Fruit fly (Drosophila melanogaster) whole organism, embryonic: Measurements from ENCODE around the gene Atg5.

Source experiments
- ATbp ChIP-seq: fragments of 200-800 bp; sonication (Bioruptor generic); optimal IDR thresholded peaks from 2 replicates; lab custom pipeline; 2017; ENCODE audit warnings: missing biosample characterization, mild to moderate bottlenecking, missing genetic modification characterization, missing genetic modification reagents
- Blimp-1 ChIP-seq: fragments of 200-800 bp; sonication (Bioruptor generic); optimal IDR thresholded peaks from 3 replicates; lab custom pipeline; 2018; ENCODE audit warnings: missing biosample characterization, missing genetic modification characterization, mild to moderate bottlenecking, moderate library complexity, missing genetic modification reagents
- CG10321 ChIP-seq: fragments of 200-800 bp; sonication (Bioruptor generic); IDR thresholded peaks from 2 replicates; pipeline ENCODE4 v1.3.6; 2022; ENCODE audit warnings: missing biosample characterization, missing genetic modification characterization
- CG10979 ChIP-seq: fragments of 200-800 bp; sonication (Bioruptor generic); optimal IDR thresholded peaks from 2 replicates; lab custom pipeline; 2018; ENCODE audit warnings: missing biosample characterization, mild to moderate bottlenecking, missing genetic modification characterization, moderate library complexity
- CG11085 ChIP-seq: fragments of 200-800 bp; sonication (Bioruptor generic); IDR thresholded peaks from 2 replicates; pipeline ENCODE4 v1.3.6; 2022; ENCODE audit warnings: missing biosample characterization, missing genetic modification characterization
- CG11093 ChIP-seq: fragments of 200-800 bp; sonication (Bioruptor generic); IDR thresholded peaks from 3 replicates; pipeline ENCODE4 v1.3.6; 2022; ENCODE audit warnings: missing biosample characterization, missing genetic modification characterization
- CG11560 ChIP-seq: fragments of 200-800 bp; sonication (Bioruptor generic); IDR thresholded peaks from 3 replicates; pipeline ENCODE4 v1.3.6; 2022; ENCODE audit warnings: missing biosample characterization, missing genetic modification characterization
- CG15269 ChIP-seq: fragments of 200-800 bp; sonication (Bioruptor generic); optimal IDR thresholded peaks from 2 replicates; lab custom pipeline; 2018; ENCODE audit warnings: missing biosample characterization, mild to moderate bottlenecking, missing genetic modification characterization, moderate library complexity
- CG15479 ChIP-seq: fragments of 200-800 bp; sonication (Bioruptor generic); optimal IDR thresholded peaks from 3 replicates; lab custom pipeline; 2019; ENCODE audit warnings: missing biosample characterization, mild to moderate bottlenecking, missing genetic modification characterization, moderate library complexity
- CG1647 ChIP-seq: fragments of 200-800 bp; sonication (Bioruptor generic); optimal IDR thresholded peaks from 3 replicates; lab custom pipeline; 2016; ENCODE audit warnings: missing biosample characterization, missing genetic modification characterization
- CG17186 ChIP-seq: fragments of 200-800 bp; sonication (Bioruptor generic); optimal IDR thresholded peaks from 3 replicates; lab custom pipeline; 2017; ENCODE audit warnings: missing biosample characterization, missing genetic modification reagents, missing genetic modification characterization
- CG17361 ChIP-seq: fragments of 200-800 bp; sonication (Bioruptor generic); IDR thresholded peaks from 3 replicates; pipeline ENCODE4 v1.3.6; 2022; ENCODE audit warnings: missing biosample characterization, missing genetic modification characterization
- CG2678 ChIP-seq: fragments of 200-800 bp; sonication (Bioruptor generic); optimal IDR thresholded peaks from 3 replicates; lab custom pipeline; 2019; ENCODE audit warnings: missing biosample characterization, mild to moderate bottlenecking, missing genetic modification characterization, moderate library complexity
- CG33213 ChIP-seq: fragments of 200-800 bp; sonication (Bioruptor generic); optimal IDR thresholded peaks from 3 replicates; lab custom pipeline; 2016; ENCODE audit warnings: missing biosample characterization, missing genetic modification characterization
- CG33557 ChIP-seq: fragments of 200-800 bp; sonication (Bioruptor generic); optimal IDR thresholded peaks from 2 replicates; lab custom pipeline; 2019; ENCODE audit warnings: missing biosample characterization, mild to moderate bottlenecking, missing genetic modification characterization, moderate library complexity
- CG34422 ChIP-seq: fragments of 200-800 bp; sonication (Bioruptor generic); IDR thresholded peaks from 3 replicates; pipeline ENCODE4 v1.3.6; 2022; ENCODE audit warnings: missing biosample characterization, missing genetic modification characterization
- CG4360 ChIP-seq: fragments of 200-800 bp; sonication (Bioruptor generic); IDR thresholded peaks from 2 replicates; pipeline ENCODE4 v1.3.6; 2022; ENCODE audit warnings: missing biosample characterization, missing genetic modification characterization
- CG4424 ChIP-seq: fragments of 200-800 bp; sonication (Bioruptor generic); optimal IDR thresholded peaks from 3 replicates; lab custom pipeline; 2016; ENCODE audit warnings: missing biosample characterization, missing genetic modification characterization
- CG4820 ChIP-seq: fragments of 200-800 bp; sonication (Bioruptor generic); optimal IDR thresholded peaks from 3 replicates; lab custom pipeline; 2016; ENCODE audit warnings: missing biosample characterization, missing genetic modification characterization
- CG5953 ChIP-seq: fragments of 200-800 bp; sonication (Bioruptor generic); IDR thresholded peaks from 2 replicates; pipeline ENCODE4 v1.3.6; 2022; ENCODE audit warnings: missing biosample characterization, missing genetic modification characterization
- CG7271 ChIP-seq: fragments of 200-800 bp; sonication (Bioruptor generic); optimal IDR thresholded peaks from 2 replicates; lab custom pipeline; 2018; ENCODE audit warnings: missing biosample characterization, mild to moderate bottlenecking, missing genetic modification characterization, moderate library complexity
- CoRest ChIP-seq: fragments of 200-800 bp; sonication (Bioruptor generic); optimal IDR thresholded peaks from 3 replicates; lab custom pipeline; 2018; ENCODE audit warnings: missing biosample characterization, mild to moderate bottlenecking, missing genetic modification characterization, moderate library complexity
- D ChIP-seq, 2 experiments: fragments of 200-800 bp in 1 of 2; fragments of >200 bp in 1 of 2; sonication (Bioruptor generic) in 1 of 2; optimal IDR thresholded peaks; 2 replicates in 1 of 2; 3 replicates in 1 of 2; lab custom pipeline; 2017; ENCODE audit warnings: mild to moderate bottlenecking in 1 of 2, missing biosample characterization in 1 of 2, missing genetic modification characterization in 1 of 2, missing genetic modification reagents in 1 of 2
- Dref ChIP-seq: fragments of 200-800 bp; sonication (Bioruptor generic); IDR thresholded peaks from 2 replicates; pipeline ENCODE4 v1.3.6; 2022; ENCODE audit warnings: missing biosample characterization, missing genetic modification characterization
- Drgx ChIP-seq: fragments of 200-800 bp; sonication (Bioruptor generic); IDR thresholded peaks from 2 replicates; pipeline ENCODE4 v1.3.6; 2022; ENCODE audit warnings: missing biosample characterization, missing genetic modification characterization
- Gug ChIP-seq: fragments of 200-800 bp; sonication (Bioruptor generic); IDR thresholded peaks from 4 replicates; pipeline ENCODE4 v1.3.6; 2022; ENCODE audit warnings: missing biosample characterization, missing genetic modification characterization
- Hr78 ChIP-seq, 2 experiments: fragments of 200-800 bp in 1 of 2; fragments of >200 bp in 1 of 2; sonication (Bioruptor generic) in 1 of 2; optimal IDR thresholded peaks; 2 replicates each; lab custom pipeline; 2017 to 2019; ENCODE audit warnings: missing biosample characterization in 2 of 2, missing genetic modification characterization in 2 of 2, mild to moderate bottlenecking in 1 of 2, moderate library complexity in 1 of 2
- Jarid2 ChIP-seq: fragments of 200-800 bp; sonication (Bioruptor generic); optimal IDR thresholded peaks from 3 replicates; lab custom pipeline; 2017; ENCODE audit warnings: mild to moderate bottlenecking, missing biosample characterization, missing genetic modification reagents, missing genetic modification characterization
- Kr ChIP-seq: fragments of 200-800 bp; sonication (Bioruptor generic); optimal IDR thresholded peaks from 2 replicates; lab custom pipeline; 2017; ENCODE audit warnings: missing biosample characterization, mild to moderate bottlenecking, missing genetic modification characterization
- NC2α ChIP-seq: fragments of 200-800 bp; sonication (Bioruptor generic); optimal IDR thresholded peaks from 2 replicates; lab custom pipeline; 2016; ENCODE audit warnings: missing biosample characterization, missing genetic modification characterization
- Ravus ChIP-seq: fragments of 200-800 bp; sonication (Bioruptor generic); IDR thresholded peaks from 2 replicates; pipeline ENCODE4 v1.3.6; 2022; ENCODE audit warnings: missing biosample characterization, missing genetic modification characterization
- Xbp1 ChIP-seq: fragments of 200-800 bp; sonication (Bioruptor generic); optimal IDR thresholded peaks from 3 replicates; lab custom pipeline; 2016; ENCODE audit warnings: missing biosample characterization, mild to moderate bottlenecking, missing genetic modification characterization
- ap ChIP-seq: fragments of 200-800 bp; sonication (Bioruptor generic); IDR thresholded peaks from 2 replicates; pipeline ENCODE4 v1.3.6; 2022; ENCODE audit warnings: missing biosample characterization, missing genetic modification characterization
- ase ChIP-seq: fragments of 200-800 bp; sonication (Bioruptor generic); IDR thresholded peaks from 3 replicates; pipeline ENCODE4 v1.3.6; 2022; ENCODE audit warnings: missing biosample characterization, missing genetic modification characterization
- az2 ChIP-seq: fragments of 200-800 bp; sonication (Bioruptor generic); optimal IDR thresholded peaks from 3 replicates; lab custom pipeline; 2016; ENCODE audit warnings: missing biosample characterization, missing genetic modification characterization
- bsh ChIP-seq, 2 experiments: fragments of 200-800 bp; sonication (Bioruptor generic); optimal IDR thresholded peaks; 2 replicates each; lab custom pipeline; 2017 to 2018; ENCODE audit warnings: mild to moderate bottlenecking in 2 of 2, missing biosample characterization in 2 of 2, missing genetic modification characterization in 2 of 2, moderate library complexity in 1 of 2
- cg ChIP-seq: fragments of 200-800 bp; sonication (Bioruptor generic); optimal IDR thresholded peaks from 3 replicates; lab custom pipeline; 2019; ENCODE audit warnings: missing biosample characterization, mild to moderate bottlenecking, missing genetic modification characterization, moderate library complexity
- ci ChIP-seq: fragments of 200-800 bp; sonication (Bioruptor generic); IDR thresholded peaks from 3 replicates; pipeline ENCODE4 v1.3.6; 2022; ENCODE audit warnings: missing biosample characterization, missing genetic modification characterization
- dati ChIP-seq: fragments of 200-800 bp; sonication (Bioruptor generic); IDR thresholded peaks from 2 replicates; pipeline ENCODE4 v1.3.6; 2022; ENCODE audit warnings: missing biosample characterization, missing genetic modification characterization
- dm ChIP-seq: fragments of 200-800 bp; sonication (Bioruptor generic); optimal IDR thresholded peaks from 3 replicates; lab custom pipeline; 2016; ENCODE audit warnings: missing biosample characterization, missing genetic modification characterization
- jumu ChIP-seq: fragments of 200-800 bp; sonication (Bioruptor generic); optimal IDR thresholded peaks from 3 replicates; lab custom pipeline; 2016; ENCODE audit warnings: missing biosample characterization, missing genetic modification characterization
- lbe ChIP-seq: fragments of 200-800 bp; sonication (Bioruptor generic); optimal IDR thresholded peaks from 2 replicates; lab custom pipeline; 2016; ENCODE audit warnings: missing biosample characterization, mild to moderate bottlenecking, missing genetic modification characterization
- lola ChIP-seq, 3 experiments: fragments of >200 bp in 2 of 3; fragments of 200-800 bp in 1 of 3; sonication (Bioruptor generic) in 1 of 3; optimal IDR thresholded peaks; 2 replicates each; lab custom pipeline; 2017 to 2019; ENCODE audit warnings: missing biosample characterization in 3 of 3, missing genetic modification characterization in 3 of 3, mild to moderate bottlenecking in 1 of 3, moderate library complexity in 1 of 3
- peb ChIP-seq: fragments of 200-800 bp; sonication (Bioruptor generic); IDR thresholded peaks from 2 replicates; pipeline ENCODE4 v1.3.6; 2022; ENCODE audit warnings: missing biosample characterization, missing genetic modification characterization
- phol ChIP-seq: fragments of 200-800 bp; sonication (Bioruptor generic); optimal IDR thresholded peaks from 3 replicates; lab custom pipeline; 2018; ENCODE audit warnings: missing biosample characterization, mild to moderate bottlenecking, missing genetic modification characterization, moderate library complexity
- salm ChIP-seq: fragments of 200-800 bp; sonication (Bioruptor generic); optimal IDR thresholded peaks from 2 replicates; lab custom pipeline; 2018; ENCODE audit warnings: missing biosample characterization, mild to moderate bottlenecking, missing genetic modification characterization
- sisA ChIP-seq: fragments of 200-800 bp; sonication (Bioruptor generic); IDR thresholded peaks from 2 replicates; pipeline ENCODE4 v1.3.6; 2022; ENCODE audit warnings: missing biosample characterization, missing genetic modification characterization
- sr ChIP-seq: fragments of 200-800 bp; sonication (Bioruptor generic); IDR thresholded peaks from 3 replicates; pipeline ENCODE4 v1.3.6; 2022; ENCODE audit warnings: missing biosample characterization, missing genetic modification characterization
- stc ChIP-seq: fragments of 200-800 bp; sonication (Bioruptor generic); IDR thresholded peaks from 2 replicates; pipeline ENCODE4 v1.3.6; 2022; ENCODE audit warnings: missing biosample characterization, missing genetic modification characterization
- stwl ChIP-seq: fragments of 200-800 bp; sonication (Bioruptor generic); optimal IDR thresholded peaks from 3 replicates; lab custom pipeline; 2018; ENCODE audit warnings: missing biosample characterization, mild to moderate bottlenecking, missing genetic modification characterization, moderate library complexity

Atg5 gene

DNA sequence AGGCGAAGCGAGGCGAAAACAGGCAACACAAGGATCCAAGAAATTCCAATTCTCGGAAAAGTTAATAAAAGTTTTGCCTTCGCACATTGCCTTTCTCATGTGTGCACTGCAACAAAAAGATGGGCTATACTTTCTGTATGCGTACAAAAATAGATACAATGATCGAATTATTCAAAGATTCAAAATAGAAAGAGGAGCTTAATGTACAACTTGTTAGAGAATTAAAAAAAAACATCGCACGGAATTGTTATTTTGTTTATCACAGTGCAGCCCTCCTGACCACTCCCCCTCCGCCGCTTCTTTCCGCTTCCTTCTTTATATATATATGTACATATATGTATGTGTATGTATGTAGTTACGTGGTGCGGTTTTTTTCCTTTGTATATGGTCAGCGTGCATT is 21.2 kb downstream of the Atg5 start (continued):
- TF ChIP-seq Drgx (GFP tag; lab: Robert Waterston, UW) (peak; percentile 84), CG11560 (no peak), lola (GFP tag; optimal IDR thresholded peaks at IDR 0.05; lab: Kevin White, UChicago) (peak in 1 of 3 experiments; percentile 55), CG33213 (GFP tag; lab: Kevin White, UChicago) (no peak), D (optimal IDR thresholded peaks at IDR 0.05; lab: Kevin White, UChicago) (no peak), D (GFP tag; optimal IDR thresholded peaks at IDR 0.05; lab: Kevin White, UChicago) (peak; percentile 22), lbe (GFP tag; lab: Kevin White, UChicago) (peak; percentile 89), CoRest (peak; percentile 35), CG4820 (GFP tag; lab: Kevin White, UChicago) (peak; percentile 7), Xbp1 (GFP tag; lab: Kevin White, UChicago) (peak; percentile 42), Gug (GFP tag; lab: Robert Waterston, UW) (peak; percentile 17; the same call in 1 of the 4 replicates), ATbp (GFP tag; lab: Kevin White, UChicago) (peak; percentile 11), peb (GFP tag; lab: Robert Waterston, UW) (no peak), CG11093 (GFP tag; lab: Robert Waterston, UW) (0 out of 3 replicates have a peak, but pooled peaks have one; percentile 36), dati (GFP tag; lab: Robert Waterston, UW) (no peak), CG33557 (GFP tag; lab: Kevin White, UChicago) (peak; percentile 45), az2 (GFP tag; lab: Kevin White, UChicago) (peak; percentile 19), CG17186 (GFP tag; lab: Kevin White, UChicago) (no peak), CG10321 (GFP tag; lab: Robert Waterston, UW) (no peak), ase (peak; percentile 8; the same call in 1 of the 3 replicates), Kr (no peak), Blimp-1 (GFP tag; lab: Kevin White, UChicago) (peak; percentile 45), ci (GFP tag; lab: Robert Waterston, UW) (0 out of 3 replicates have a peak, but pooled peaks have one; percentile 42), CG1647 (no peak), cg (GFP tag; lab: Kevin White, UChicago) (no peak), dm (GFP tag; lab: Kevin White, UChicago) (no peak), CG15269 (tag; lab: Kevin White, UChicago) (no peak), CG2678 (tag; lab: Kevin White, UChicago) (peak; percentile 15), CG17361 (0 out of 3 replicates have a peak, but pooled peaks have one; percentile 22), CG15479 (GFP tag; lab: Kevin White, UChicago) (no peak), stwl (tag; lab: Kevin White, UChicago) (no peak), Dref (no peak), CG7271 (tag; lab: Kevin White, UChicago) (no peak), phol (tag; lab: Kevin White, UChicago) (peak; percentile 55), CG10979 (tag; lab: Kevin White, UChicago) (peak; percentile 49), Jarid2 (GFP tag; lab: Kevin White, UChicago) (no peak), jumu (GFP tag; lab: Kevin White, UChicago) (no peak), salm (tag; lab: Kevin White, UChicago) (no peak), CG4424 (GFP tag; lab: Kevin White, UChicago) (peak; percentile 49), CG11085 (GFP tag; lab: Robert Waterston, UW) (no peak), bsh (GFP tag; optimal IDR thresholded peaks at IDR 0.05; lab: Kevin White, UChicago) (peak; percentile 70 to 84), stc (GFP tag; lab: Robert Waterston, UW) (0 out of 2 replicates have a peak, but pooled peaks have one; percentile 16), NC2α (GFP tag; lab: Kevin White, UChicago) (no peak), ap (0 out of 2 replicates have a peak, but pooled peaks have one; percentile 18), CG5953 (no peak), sr (GFP tag; lab: Robert Waterston, UW) (no peak), CG4360 (no peak), sisA (GFP tag; lab: Robert Waterston, UW) (peak; percentile 45), Hr78 (GFP tag; optimal IDR thresholded peaks at IDR 0.05; lab: Kevin White, UChicago) (no peak), Ravus (GFP tag; lab: Robert Waterston, UW) (no peak), CG34422 (GFP tag; lab: Robert Waterston, UW) (peak; percentile 31; the same call in 1 of the 3 replicates)
